Fruit fly (Drosophila melanogaster) whole organism, embryonic: ENCODE data around the gene Ocrl.

Experiments
- Ada2b ChIP-seq: fragments of 200-800 bp; sonication (Bioruptor generic); IDR thresholded peaks from 2 replicates; pipeline ENCODE4 v1.3.6; 2022; ENCODE audit warnings: missing biosample characterization, missing genetic modification characterization
- BEAF-32 ChIP-seq: fragments of 200-800 bp; sonication (Bioruptor generic); optimal IDR thresholded peaks from 3 replicates; lab custom pipeline; 2017; ENCODE audit warnings: missing biosample characterization, missing genetic modification characterization, mild to moderate bottlenecking, moderate library complexity, missing genetic modification reagents
- Bgb ChIP-seq: fragments of 200-800 bp; sonication (Bioruptor generic); IDR thresholded peaks from 2 replicates; pipeline ENCODE4 v1.3.6; 2022; ENCODE audit warnings: missing biosample characterization, missing genetic modification characterization; ENCODE audit not compliant: partially characterized antibody
- CG13287 ChIP-seq: fragments of 200-800 bp; sonication (Bioruptor generic); IDR thresholded peaks from 2 replicates; pipeline ENCODE4 v1.3.6; 2022; ENCODE audit warnings: missing biosample characterization, missing genetic modification characterization; ENCODE audit not compliant: partially characterized antibody
- CG14710 ChIP-seq: fragments of 200-800 bp; sonication (Bioruptor generic); optimal IDR thresholded peaks from 3 replicates; lab custom pipeline; 2019; ENCODE audit warnings: missing biosample characterization, mild to moderate bottlenecking, missing genetic modification characterization, moderate library complexity
- CG14860 ChIP-seq: fragments of 200-800 bp; sonication (Bioruptor generic); IDR thresholded peaks from 3 replicates; pipeline ENCODE4 v1.3.6; 2022; ENCODE audit warnings: missing biosample characterization, missing genetic modification characterization; ENCODE audit not compliant: partially characterized antibody
- CG15269 ChIP-seq: fragments of 200-800 bp; sonication (Bioruptor generic); optimal IDR thresholded peaks from 2 replicates; lab custom pipeline; 2018; ENCODE audit warnings: missing biosample characterization, mild to moderate bottlenecking, missing genetic modification characterization, moderate library complexity
- CG16813 ChIP-seq: fragments of 200-800 bp; sonication (Bioruptor generic); IDR thresholded peaks from 3 replicates; pipeline ENCODE4 v1.3.6; 2022; ENCODE audit warnings: missing biosample characterization, missing genetic modification characterization; ENCODE audit not compliant: partially characterized antibody
- CG17385 ChIP-seq: fragments of 200-800 bp; sonication (Bioruptor generic); optimal IDR thresholded peaks from 3 replicates; lab custom pipeline; 2018; ENCODE audit warnings: missing biosample characterization, mild to moderate bottlenecking, missing genetic modification characterization
- CG18011 ChIP-seq: fragments of 200-800 bp; sonication (Bioruptor generic); optimal IDR thresholded peaks from 2 replicates; lab custom pipeline; 2017; ENCODE audit warnings: missing biosample characterization, missing genetic modification characterization, mild to moderate bottlenecking, moderate library complexity, missing genotype
- CG18764 ChIP-seq: fragments of 200-800 bp; sonication (Bioruptor generic); optimal IDR thresholded peaks from 3 replicates; lab custom pipeline; 2016; ENCODE audit warnings: missing biosample characterization, missing genetic modification characterization
- CG30020 ChIP-seq: fragments of 200-800 bp; optimal IDR thresholded peaks from 2 replicates; lab custom pipeline; 2019; ENCODE audit warnings: missing biosample characterization, mild to moderate bottlenecking, missing genetic modification characterization, moderate library complexity
- CG31365 ChIP-seq: fragments of 200-800 bp; sonication (Bioruptor generic); optimal IDR thresholded peaks from 2 replicates; lab custom pipeline; 2018; ENCODE audit warnings: missing biosample characterization, mild to moderate bottlenecking, missing genetic modification characterization
- CG3726 ChIP-seq: fragments of 200-800 bp; sonication (Bioruptor generic); IDR thresholded peaks from 3 replicates; pipeline ENCODE4, ENCODE4 v1.3.6; 2022; ENCODE audit warnings: missing biosample characterization, missing genetic modification characterization
- CG3847 ChIP-seq: fragments of 200-800 bp; sonication (Bioruptor generic); IDR thresholded peaks from 2 replicates; pipeline ENCODE4 v1.3.6; 2022; ENCODE audit warnings: missing biosample characterization, missing genetic modification characterization
- CG4328 ChIP-seq: fragments of 200-800 bp; sonication (Bioruptor generic); optimal IDR thresholded peaks from 3 replicates; lab custom pipeline; 2017; ENCODE audit warnings: missing biosample characterization, missing genetic modification reagents, missing genetic modification characterization
- CG6689 ChIP-seq: fragments of 200-800 bp; sonication (Bioruptor generic); IDR thresholded peaks from 2 replicates; pipeline ENCODE4 v1.3.6; 2022; ENCODE audit warnings: missing biosample characterization, missing genetic modification characterization
- CG7556 ChIP-seq: fragments of 200-800 bp; sonication (Bioruptor generic); optimal IDR thresholded peaks from 2 replicates; lab custom pipeline; 2017; ENCODE audit warnings: missing biosample characterization, mild to moderate bottlenecking, missing genetic modification characterization
- CG7963 ChIP-seq: fragments of 200-800 bp; sonication (Bioruptor generic); IDR thresholded peaks from 3 replicates; pipeline ENCODE4 v1.3.6; 2022; ENCODE audit warnings: missing biosample characterization, missing genetic modification characterization; ENCODE audit not compliant: partially characterized antibody
- CG8924 ChIP-seq: fragments of 200-800 bp; optimal IDR thresholded peaks from 3 replicates; lab custom pipeline; 2019; ENCODE audit warnings: missing biosample characterization, mild to moderate bottlenecking, missing genetic modification characterization, moderate library complexity
- CHES-1-like ChIP-seq: fragments of 200-800 bp; sonication (Bioruptor generic); optimal IDR thresholded peaks from 2 replicates; lab custom pipeline; 2016; ENCODE audit warnings: missing biosample characterization, missing genetic modification characterization
- CrebB ChIP-seq: fragments of 200-800 bp; sonication (Bioruptor generic); optimal IDR thresholded peaks from 3 replicates; lab custom pipeline; 2018; ENCODE audit warnings: missing biosample characterization, mild to moderate bottlenecking, missing genetic modification characterization
- D19A ChIP-seq: fragments of 200-800 bp; optimal IDR thresholded peaks from 3 replicates; lab custom pipeline; 2019; ENCODE audit warnings: missing biosample characterization, mild to moderate bottlenecking, missing genetic modification characterization, moderate library complexity
- Deaf1 ChIP-seq: fragments of 200-800 bp; optimal IDR thresholded peaks from 3 replicates; lab custom pipeline; 2019; ENCODE audit warnings: missing biosample characterization, mild to moderate bottlenecking, missing genetic modification characterization, moderate library complexity
- Dll ChIP-seq: fragments of 200-800 bp; sonication (Bioruptor generic); IDR thresholded peaks from 4 replicates; pipeline ENCODE4 v1.3.6; 2022; ENCODE audit warnings: missing biosample characterization, missing genetic modification characterization; ENCODE audit not compliant: partially characterized antibody
- ERR ChIP-seq: fragments of 200-800 bp; sonication (Bioruptor generic); optimal IDR thresholded peaks from 2 replicates; lab custom pipeline; 2016; ENCODE audit warnings: missing biosample characterization, missing genetic modification characterization
- HmgZ ChIP-seq: fragments of 200-800 bp; sonication (Bioruptor generic); optimal IDR thresholded peaks from 2 replicates; lab custom pipeline; 2018; ENCODE audit warnings: missing biosample characterization, mild to moderate bottlenecking, missing genetic modification characterization
- Hr39 ChIP-seq: fragments of >200 bp; optimal IDR thresholded peaks from 2 replicates; lab custom pipeline; 2017
- Kr ChIP-seq: fragments of 200-800 bp; sonication (Bioruptor generic); optimal IDR thresholded peaks from 2 replicates; lab custom pipeline; 2017; ENCODE audit warnings: missing biosample characterization, mild to moderate bottlenecking, missing genetic modification characterization
- Lhr ChIP-seq: fragments of 200-800 bp; sonication (Bioruptor generic); optimal IDR thresholded peaks from 3 replicates; lab custom pipeline; 2017; ENCODE audit warnings: mild to moderate bottlenecking, missing biosample characterization, missing genetic modification reagents, missing genetic modification characterization
- MBD-R2 ChIP-seq: fragments of 200-800 bp; sonication (Bioruptor generic); IDR thresholded peaks from 2 replicates; pipeline ENCODE4 v1.3.6; 2022; ENCODE audit warnings: missing biosample characterization, missing genetic modification characterization
- Opbp ChIP-seq: fragments of 200-800 bp; sonication (Bioruptor generic); IDR thresholded peaks from 3 replicates; pipeline ENCODE4 v1.3.6; 2022; ENCODE audit warnings: missing biosample characterization, missing genetic modification characterization; ENCODE audit not compliant: partially characterized antibody
- Pdp1 ChIP-seq, 2 experiments: fragments of 200-800 bp; sonication (Bioruptor generic); optimal IDR thresholded peaks; 3 replicates each; lab custom pipeline; 2016; ENCODE audit warnings: missing biosample characterization in 2 of 2, missing genetic modification characterization in 2 of 2, mild to moderate bottlenecking in 1 of 2, moderate library complexity in 1 of 2
- YL-1 ChIP-seq: fragments of 200-800 bp; sonication (Bioruptor generic); optimal IDR thresholded peaks from 3 replicates; lab custom pipeline; 2017; ENCODE audit warnings: missing biosample characterization, mild to moderate bottlenecking, missing genetic modification characterization
- amos ChIP-seq: fragments of 200-800 bp; sonication (Bioruptor generic); IDR thresholded peaks from 2 replicates; pipeline ENCODE4 v1.3.6; 2022; ENCODE audit warnings: missing biosample characterization, missing genetic modification characterization; ENCODE audit not compliant: partially characterized antibody
- crol ChIP-seq: fragments of 200-800 bp; sonication (Bioruptor generic); IDR thresholded peaks from 2 replicates; pipeline ENCODE4 v1.3.6; 2022; ENCODE audit warnings: missing biosample characterization, missing genetic modification characterization
- dati ChIP-seq: fragments of 200-800 bp; sonication (Bioruptor generic); IDR thresholded peaks from 2 replicates; pipeline ENCODE4 v1.3.6; 2022; ENCODE audit warnings: missing biosample characterization, missing genetic modification characterization
- dm ChIP-seq: fragments of 200-800 bp; sonication (Bioruptor generic); optimal IDR thresholded peaks from 3 replicates; lab custom pipeline; 2016; ENCODE audit warnings: missing biosample characterization, missing genetic modification characterization
- grn ChIP-seq: fragments of 200-800 bp; sonication (Bioruptor generic); optimal IDR thresholded peaks from 3 replicates; lab custom pipeline; 2017; ENCODE audit warnings: missing biosample characterization, missing genetic modification characterization
- hb ChIP-seq: fragments of 200-800 bp; sonication (Bioruptor generic); IDR thresholded peaks from 3 replicates; pipeline ENCODE4 v1.3.6; 2022; ENCODE audit warnings: missing biosample characterization, missing genetic modification characterization; ENCODE audit not compliant: partially characterized antibody
- lmd ChIP-seq: fragments of 200-800 bp; sonication (Bioruptor generic); IDR thresholded peaks from 2 replicates; pipeline ENCODE4 v1.3.6; 2022; ENCODE audit warnings: missing biosample characterization, missing genetic modification characterization
- mam ChIP-seq: fragments of 200-800 bp; sonication (Bioruptor generic); optimal IDR thresholded peaks from 3 replicates; lab custom pipeline; 2016; ENCODE audit warnings: missing biosample characterization, missing genetic modification characterization
- nau ChIP-seq: fragments of 200-800 bp; sonication (Bioruptor generic); optimal IDR thresholded peaks from 3 replicates; lab custom pipeline; 2017; ENCODE audit warnings: missing biosample characterization, mild to moderate bottlenecking, missing genetic modification characterization, missing genetic modification reagents
- nom ChIP-seq: fragments of 200-800 bp; sonication (Bioruptor generic); optimal IDR thresholded peaks from 2 replicates; lab custom pipeline; 2017; ENCODE audit warnings: missing biosample characterization, missing genetic modification characterization, mild to moderate bottlenecking, moderate library complexity, missing genetic modification reagents
- ranshi ChIP-seq: fragments of 200-800 bp; sonication (Bioruptor generic); IDR thresholded peaks from 2 replicates; pipeline ENCODE4 v1.3.6; 2022; ENCODE audit warnings: missing biosample characterization, missing genetic modification characterization
- sim ChIP-seq: fragments of 200-800 bp; sonication (Bioruptor generic); IDR thresholded peaks from 2 replicates; pipeline ENCODE4 v1.3.6; 2022; ENCODE audit warnings: missing biosample characterization, missing genetic modification characterization
- ttk ChIP-seq: fragments of 200-800 bp; sonication (Bioruptor generic); IDR thresholded peaks from 2 replicates; pipeline ENCODE4 v2.1.2; 2022; ENCODE audit warnings: missing biosample characterization, missing genetic modification characterization
- wor ChIP-seq: fragments of 200-800 bp; sonication (Bioruptor generic); IDR thresholded peaks from 2 replicates; pipeline ENCODE4 v1.3.6; 2022; ENCODE audit warnings: missing biosample characterization, missing genetic modification characterization

Ocrl gene

DNA sequence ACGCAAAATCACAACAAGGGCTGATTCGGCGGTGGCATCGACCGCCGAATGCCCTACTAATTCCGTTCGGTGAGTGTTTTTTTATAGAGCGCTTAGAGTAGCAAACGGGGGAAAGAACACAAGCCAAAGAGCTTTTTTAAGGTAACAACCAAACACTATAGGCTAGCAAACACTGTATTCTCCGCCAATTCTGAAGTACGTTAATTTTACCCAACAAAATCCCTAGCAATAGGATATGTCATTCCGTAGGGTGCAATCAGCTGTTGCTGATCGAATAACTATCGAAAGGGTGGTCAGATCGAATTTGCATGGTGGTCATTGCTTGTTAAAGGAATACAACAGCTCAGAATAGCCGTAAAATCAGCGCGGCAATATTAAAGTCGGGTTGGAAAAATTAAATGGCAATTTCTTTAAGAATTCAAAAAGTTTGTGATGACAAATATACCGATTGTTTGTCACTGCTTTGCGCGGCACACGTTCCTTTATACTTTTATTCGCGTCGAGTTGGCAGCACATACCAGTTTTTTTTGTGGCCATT, 15.0 kb upstream of the Ocrl start, which contains the start of gene mip130 (continued):
- TF ChIP-seq CG8924 (tag; lab: Kevin White, UChicago): peak; percentile 55
- no peak for TF ChIP-seq Lhr
- no peak for TF ChIP-seq dati (GFP tag; lab: Robert Waterston, UW)
- no peak for TF ChIP-seq wor (GFP tag; lab: Robert Waterston, UW)
- peak; percentile 82; the same call in 3 of the 4 replicates for TF ChIP-seq Dll (GFP tag; lab: Robert Waterston, UW)
- no peak for TF ChIP-seq ttk (GFP tag; lab: Robert Waterston, UW)
- peak; percentile 16 for TF ChIP-seq ERR (GFP tag; lab: Kevin White, UChicago)
- TF ChIP-seq Kr (GFP tag; lab: Kevin White, UChicago): no peak
- peak; percentile 68 for TF ChIP-seq Bgb (GFP tag; lab: Robert Waterston, UW)
- TF ChIP-seq sim (GFP tag; lab: Robert Waterston, UW): no peak
- TF ChIP-seq Opbp: peak; percentile 44; the same call in 1 of the 3 replicates
- TF ChIP-seq CG17385 (GFP tag; lab: Kevin White, UChicago): peak; percentile 50

DNA sequence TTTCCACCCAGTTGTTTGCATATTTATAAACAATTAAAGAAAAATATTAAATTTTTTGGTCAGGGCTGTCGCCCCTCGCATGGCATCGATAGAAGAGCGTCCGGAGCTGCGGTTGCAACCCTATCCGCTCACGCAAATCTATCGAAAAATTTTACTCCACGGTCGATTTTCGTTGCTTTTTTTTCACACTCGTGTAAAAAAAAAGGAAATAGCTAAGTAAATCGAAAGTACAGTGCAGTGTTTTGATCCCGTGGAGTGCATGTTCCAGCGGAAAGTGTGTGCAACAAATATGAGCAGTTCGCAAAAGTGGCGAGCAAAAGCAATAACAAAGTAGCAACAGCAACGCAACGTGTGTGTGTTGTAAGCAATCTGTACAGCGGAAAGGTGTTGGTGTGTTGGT, 14.0 kb upstream of the Ocrl start, which contains the start of the genes Edem1 and Rbcn-3B:
Edem1 (minus strand) TSS at position 71 of the 400 bp plus-strand sequence.
Rbcn-3B (plus strand) TSS at position 164 of the 400 bp plus-strand sequence.
- TF ChIP-seq MBD-R2 (GFP tag; lab: Robert Waterston, UW) (peak; percentile 46), CG13287 (GFP tag; lab: Robert Waterston, UW) (peak; percentile 44), CrebB (tag; lab: Kevin White, UChicago) (no peak), dm (GFP tag; lab: Kevin White, UChicago) (peak; percentile 36), CG15269 (tag; lab: Kevin White, UChicago) (no peak), YL-1 (GFP tag; lab: Kevin White, UChicago) (peak; percentile 41), hb (GFP tag; lab: Robert Waterston, UW) (peak; percentile 57; the same call in 1 of the 3 replicates), CG3726 (GFP tag; lab: Robert Waterston, UW) (no peak), Ada2b (no peak), Deaf1 (tag; lab: Kevin White, UChicago) (no peak), CG6689 (GFP tag; lab: Robert Waterston, UW) (no peak), ranshi (GFP tag; lab: Robert Waterston, UW) (no peak), Pdp1 (GFP tag; optimal IDR thresholded peaks at IDR 0.05; lab: Kevin White, UChicago) (peak in 1 of 2 experiments; percentile 33), grn (GFP tag; lab: Kevin White, UChicago) (no peak), CG4328 (GFP tag; lab: Kevin White, UChicago) (no peak), mam (GFP tag; lab: Kevin White, UChicago) (no peak), amos (GFP tag; lab: Robert Waterston, UW) (peak; percentile 68), HmgZ (tag; lab: Kevin White, UChicago) (peak; percentile 12), CG7556 (GFP tag; lab: Kevin White, UChicago) (no peak), lmd (GFP tag; lab: Robert Waterston, UW) (no peak), CG7963 (GFP tag; lab: Robert Waterston, UW) (0 out of 3 replicates have a peak, but pooled peaks have one; percentile 39), nau (GFP tag; lab: Kevin White, UChicago) (no peak), D19A (tag; lab: Kevin White, UChicago) (no peak), CG18011 (GFP tag; lab: Kevin White, UChicago) (no peak), Hr39 (lab: Kevin White, UChicago) (no peak), nom (peak; percentile 69), CG16813 (GFP tag; lab: Robert Waterston, UW) (peak; percentile 50; the same call in 1 of the 3 replicates), CG14710 (no peak), CG30020 (tag; lab: Kevin White, UChicago) (no peak), BEAF-32 (GFP tag; lab: Kevin White, UChicago) (peak; percentile 68), crol (GFP tag; lab: Robert Waterston, UW) (peak; percentile 56; the same call in 1 of the 2 replicates), CG14860 (GFP tag; lab: Robert Waterston, UW) (0 out of 3 replicates have a peak, but pooled peaks have one; percentile 31), CG18764 (GFP tag; lab: Kevin White, UChicago) (no peak), CHES-1-like (GFP tag; lab: Kevin White, UChicago) (no peak), CG31365 (tag; lab: Kevin White, UChicago) (no peak), CG3847 (GFP tag; lab: Robert Waterston, UW) (no peak; the same call in 1 of the 2 replicates)
